Worm (Caenorhabditis elegans): ENCODE results near the gene C15B12.8.

DNA sequence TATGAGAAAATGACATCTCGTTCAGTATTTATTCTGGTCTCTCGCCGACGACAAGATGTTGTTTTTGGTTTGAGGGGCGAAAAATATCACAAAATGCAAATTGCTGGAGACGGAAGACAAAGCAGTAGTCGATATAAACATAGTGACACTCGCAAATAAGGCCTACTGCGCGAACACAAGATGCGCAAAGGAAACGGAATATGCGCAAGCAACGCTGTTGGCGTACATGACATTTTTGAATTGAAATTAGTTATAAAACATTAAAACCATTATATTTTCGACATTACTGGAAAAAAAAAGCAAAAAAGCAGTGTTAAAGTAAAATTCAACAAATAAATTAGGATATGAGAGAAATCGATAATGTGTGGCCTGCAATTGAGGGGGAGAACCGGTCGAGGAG, 30.9 kb downstream of the C15B12.8 start, which contains the start of gene cdf-1:
- TF ChIP-seq ztf-23 (GFP tag; IDR thresholded peaks at IDR 0.05) (peak; percentile 27; the same call in 1 of the 2 replicates), ztf-29 (GFP tag; IDR thresholded peaks at IDR 0.05) (no peak), klf-2 (GFP tag; conservative IDR thresholded peaks at IDR 0.05) (no peak), tab-1 (GFP tag; IDR thresholded peaks at IDR 0.05) (no peak), med-1 (GFP tag; optimal IDR thresholded peaks at IDR 0.05; ENCODE audit: insufficient read depth) (no peak), cog-1 (tag; optimal IDR thresholded peaks at IDR 0.05) (peak; percentile 32), flt-1 (GFP tag; IDR thresholded peaks at IDR 0.05) (no peak), T22C8.4 (GFP tag; IDR thresholded peaks at IDR 0.05) (no peak)
